In the genomic region with DNA sequence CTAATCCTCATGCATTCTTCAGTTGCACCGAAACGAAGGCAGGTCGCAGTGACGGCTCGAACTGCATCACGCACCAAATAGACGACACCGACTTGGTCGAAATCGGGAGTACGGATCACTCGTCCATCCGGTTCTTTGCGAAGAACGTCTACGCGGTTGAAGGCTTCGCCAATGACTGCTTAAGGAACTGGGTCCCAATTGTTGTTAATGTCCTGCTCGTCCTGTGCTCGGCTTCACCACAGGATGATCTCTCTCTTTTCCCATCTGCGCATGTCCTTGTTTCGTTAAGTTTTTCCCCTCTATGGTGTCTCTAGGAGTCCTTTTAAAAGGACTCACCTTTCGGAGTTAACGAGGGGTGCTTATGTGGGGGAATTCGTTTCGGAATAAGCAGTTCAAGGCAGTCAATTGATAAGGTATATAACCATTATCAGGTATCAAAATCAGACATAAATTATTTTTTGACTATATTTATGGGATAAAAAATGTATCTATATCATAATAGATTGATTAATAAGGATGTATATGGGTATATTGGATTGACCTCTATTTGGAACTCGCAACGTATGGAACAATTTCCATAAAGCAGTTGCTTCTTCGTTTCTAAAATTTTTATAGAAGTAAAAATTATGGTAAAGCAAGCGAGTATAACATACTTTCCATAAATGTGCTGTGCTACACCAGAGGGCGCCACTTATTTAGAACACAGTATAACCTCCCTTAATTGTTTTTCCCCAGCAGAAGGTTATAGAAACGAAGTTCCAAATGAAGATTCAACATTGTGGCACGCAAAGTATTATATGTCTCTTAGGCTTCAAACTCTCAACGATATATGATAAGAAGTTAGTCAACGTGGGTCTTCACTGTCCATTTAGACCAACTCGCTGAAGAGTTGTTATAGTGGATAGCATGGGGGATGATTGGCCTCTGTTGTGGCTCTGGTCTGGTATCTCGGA, we compare ENCODE assay signal across 1 fruit fly cellular context.
A peak's percentile ranks its signal among the peaks of the same experiment; 100 is the strongest.
TF ChIP-seq lines count a peak whose summit lies in the region.

TSS of gene dpr20 (minus strand) at position 186 of the 953 bp plus-strand sequence.

TF ChIP-seq in whole organism, embryonic, 481 proteins besides CTCF, POLR2A, EP300 and RAD21 (continued from another document and continues in another):
- TF ChIP-seq GATAe (GFP tag; conservative IDR thresholded peaks at IDR 0.05; lab: Robert Waterston, UW) (peak; percentile 48), Taf1 (GFP tag; IDR thresholded peaks at IDR 0.05; lab: Robert Waterston, UW) (peak; percentile 79), abd-A (tag; optimal IDR thresholded peaks at IDR 0.05; lab: Kevin White, UChicago) (no peak), CG7928 (GFP tag; optimal IDR thresholded peaks at IDR 0.05; lab: Kevin White, UChicago) (peak; percentile 48), Dip2 (GFP tag; IDR thresholded peaks at IDR 0.05; lab: Robert Waterston, UW) (no peak), CG1832 (GFP tag; optimal IDR thresholded peaks at IDR 0.05; lab: Kevin White, UChicago) (no peak), CG7556 (GFP tag; optimal IDR thresholded peaks at IDR 0.05; lab: Kevin White, UChicago) (peak; percentile 61), CG12659 (GFP tag; optimal IDR thresholded peaks at IDR 0.05; lab: Kevin White, UChicago) (peak; percentile 67), CG10462 (GFP tag; optimal IDR thresholded peaks at IDR 0.05; lab: Kevin White, UChicago) (no peak), fu2 (GFP tag; optimal IDR thresholded peaks at IDR 0.05; lab: Kevin White, UChicago) (peak; percentile 69), D19A (tag; optimal IDR thresholded peaks at IDR 0.05; lab: Kevin White, UChicago) (peak; percentile 50), CG14860 (GFP tag; IDR thresholded peaks at IDR 0.05; lab: Robert Waterston, UW; ENCODE audit: partially characterized antibody) (no peak), gcm2 (GFP tag; optimal IDR thresholded peaks at IDR 0.05; lab: Kevin White, UChicago) (peak; percentile 17), NK7.1 (GFP tag; optimal IDR thresholded peaks at IDR 0.05; lab: Kevin White, UChicago) (peak; percentile 27), D (optimal IDR thresholded peaks at IDR 0.05; lab: Kevin White, UChicago) (no peak), D (GFP tag; optimal IDR thresholded peaks at IDR 0.05; lab: Kevin White, UChicago) (peak; percentile 27), ham (GFP tag; IDR thresholded peaks at IDR 0.05; lab: Robert Waterston, UW) (no peak), pb (GFP tag; optimal IDR thresholded peaks at IDR 0.05; lab: Kevin White, UChicago) (peak; percentile 77), CG10147 (GFP tag; optimal IDR thresholded peaks at IDR 0.05; lab: Kevin White, UChicago) (peak; percentile 62), Dek (tag; optimal IDR thresholded peaks at IDR 0.05; lab: Kevin White, UChicago) (peak; percentile 76), CG16813 (GFP tag; IDR thresholded peaks at IDR 0.05; lab: Robert Waterston, UW; ENCODE audit: partially characterized antibody) (no peak), peb (GFP tag; IDR thresholded peaks at IDR 0.05; lab: Robert Waterston, UW) (peak; percentile 80), Opbp (GFP tag; IDR thresholded peaks at IDR 0.05; lab: Robert Waterston, UW; ENCODE audit: partially characterized antibody) (no peak), CG14014 (GFP tag; IDR thresholded peaks at IDR 0.05; lab: Robert Waterston, UW) (peak; percentile 89), ERR (GFP tag; optimal IDR thresholded peaks at IDR 0.05; lab: Kevin White, UChicago) (peak; percentile 56), Side (GFP tag; optimal IDR thresholded peaks at IDR 0.05; lab: Kevin White, UChicago) (peak; percentile 76), Six4 (GFP tag; optimal IDR thresholded peaks at IDR 0.05; lab: Kevin White, UChicago) (peak; percentile 44), Spps (tag; optimal IDR thresholded peaks at IDR 0.05; lab: Kevin White, UChicago) (no peak), CG2129 (GFP tag; IDR thresholded peaks at IDR 0.05; lab: Robert Waterston, UW; ENCODE audit: partially characterized antibody) (no peak), aop (GFP tag; IDR thresholded peaks at IDR 0.05; lab: Robert Waterston, UW) (peak; percentile 60; the same call in 1 of the 2 replicates), CG10959 (GFP tag; IDR thresholded peaks at IDR 0.05; lab: Robert Waterston, UW) (peak; percentile 36), CG17912 (GFP tag; optimal IDR thresholded peaks at IDR 0.05; lab: Kevin White, UChicago) (peak; percentile 8), org-1 (GFP tag; optimal IDR thresholded peaks at IDR 0.05; lab: Kevin White, UChicago) (peak; percentile 49), pum (GFP tag; optimal IDR thresholded peaks at IDR 0.05; lab: Kevin White, UChicago) (peak; percentile 55), h (optimal IDR thresholded peaks at IDR 0.05; lab: Kevin White, UChicago) (no peak), Hr78 (GFP tag; optimal IDR thresholded peaks at IDR 0.05; lab: Kevin White, UChicago) (no peak), MTF-1 (GFP tag; optimal IDR thresholded peaks at IDR 0.05; lab: Kevin White, UChicago; ENCODE audit: borderline replicate concordance) (peak; percentile 38), Bgb (GFP tag; IDR thresholded peaks at IDR 0.05; lab: Robert Waterston, UW; ENCODE audit: partially characterized antibody) (no peak), Xrp1 (GFP tag; IDR thresholded peaks at IDR 0.05; lab: Robert Waterston, UW) (peak; percentile 87), CG16863 (GFP tag; optimal IDR thresholded peaks at IDR 0.05; lab: Kevin White, UChicago) (peak; percentile 59), CG12391 (tag; optimal IDR thresholded peaks at IDR 0.05; lab: Kevin White, UChicago) (peak; percentile 72), gsb (GFP tag; IDR thresholded peaks at IDR 0.05; lab: Robert Waterston, UW) (peak; percentile 83), CG10274 (GFP tag; optimal IDR thresholded peaks at IDR 0.05; lab: Kevin White, UChicago) (peak; percentile 41), CG2712 (tag; optimal IDR thresholded peaks at IDR 0.05; lab: Kevin White, UChicago) (peak; percentile 60), CG30403 (GFP tag; optimal IDR thresholded peaks at IDR 0.05; lab: Kevin White, UChicago) (peak; percentile 65), gsb-n (tag; optimal IDR thresholded peaks at IDR 0.05; lab: Kevin White, UChicago) (peak; percentile 15), NFAT (GFP tag; IDR thresholded peaks at IDR 0.05; lab: Robert Waterston, UW) (peak; percentile 94), lmd (GFP tag; IDR thresholded peaks at IDR 0.05; lab: Robert Waterston, UW) (peak; percentile 91), ap (GFP tag; IDR thresholded peaks at IDR 0.05; lab: Robert Waterston, UW) (peak; percentile 76), dan (GFP tag; IDR thresholded peaks at IDR 0.05; lab: Robert Waterston, UW) (peak; percentile 64), trh (GFP tag; optimal IDR thresholded peaks at IDR 0.05; lab: Kevin White, UChicago) (no peak), dmrt11E (tag; optimal IDR thresholded peaks at IDR 0.05; lab: Kevin White, UChicago) (peak; percentile 43), p53 (GFP tag; optimal IDR thresholded peaks at IDR 0.05; lab: Kevin White, UChicago) (no peak), CG14965 (GFP tag; optimal IDR thresholded peaks at IDR 0.05; lab: Kevin White, UChicago; ENCODE audit: borderline replicate concordance) (peak; percentile 2), Deaf1 (tag; optimal IDR thresholded peaks at IDR 0.05; lab: Kevin White, UChicago) (peak; percentile 90), tx (GFP tag; optimal IDR thresholded peaks at IDR 0.05; lab: Kevin White, UChicago) (peak; percentile 54), NC2β (GFP tag; optimal IDR thresholded peaks at IDR 0.05; lab: Kevin White, UChicago) (peak; percentile 53), CG2199 (GFP tag; IDR thresholded peaks at IDR 0.05; lab: Robert Waterston, UW) (0 out of 3 replicates have a peak, but pooled peaks have one; percentile 23), mld (GFP tag; IDR thresholded peaks at IDR 0.05; lab: Robert Waterston, UW; ENCODE audit: partially characterized antibody) (no peak), lbe (GFP tag; optimal IDR thresholded peaks at IDR 0.05; lab: Kevin White, UChicago) (no peak), pita (GFP tag; optimal IDR thresholded peaks at IDR 0.05; lab: Kevin White, UChicago) (peak; percentile 35), oc (tag; optimal IDR thresholded peaks at IDR 0.05; lab: Kevin White, UChicago) (peak; percentile 48), CG7987 (GFP tag; optimal IDR thresholded peaks at IDR 0.05; lab: Kevin White, UChicago) (peak; percentile 58), hb (GFP tag; IDR thresholded peaks at IDR 0.05; lab: Robert Waterston, UW; ENCODE audit: partially characterized antibody) (no peak), C15 (GFP tag; IDR thresholded peaks at IDR 0.05; lab: Robert Waterston, UW) (peak; percentile 77; the same call in 2 of the 3 replicates), Dref (GFP tag; IDR thresholded peaks at IDR 0.05; lab: Robert Waterston, UW) (no peak), chm (GFP tag; IDR thresholded peaks at IDR 0.05; lab: Robert Waterston, UW) (peak; percentile 68), wek (GFP tag; optimal IDR thresholded peaks at IDR 0.05; lab: Kevin White, UChicago) (peak; percentile 40), CG31224 (GFP tag; IDR thresholded peaks at IDR 0.05; lab: Robert Waterston, UW) (peak; percentile 63), twi (tag; optimal IDR thresholded peaks at IDR 0.05; lab: Kevin White, UChicago) (peak; percentile 28), Rx (GFP tag; IDR thresholded peaks at IDR 0.05; lab: Robert Waterston, UW) (peak; percentile 85), mirr (GFP tag; optimal IDR thresholded peaks at IDR 0.05; lab: Kevin White, UChicago) (peak; percentile 60), CG4820 (GFP tag; optimal IDR thresholded peaks at IDR 0.05; lab: Kevin White, UChicago) (peak; percentile 59), CG13123 (GFP tag; optimal IDR thresholded peaks at IDR 0.05; lab: Kevin White, UChicago) (no peak), cato (GFP tag; optimal IDR thresholded peaks at IDR 0.05; lab: Kevin White, UChicago; ENCODE audit: borderline replicate concordance) (no peak), CG7357 (GFP tag; IDR thresholded peaks at IDR 0.05; lab: Robert Waterston, UW) (peak; percentile 77), CG11695 (GFP tag; IDR thresholded peaks at IDR 0.05; lab: Robert Waterston, UW) (peak; percentile 84), CG12769 (tag; optimal IDR thresholded peaks at IDR 0.05; lab: Kevin White, UChicago) (peak; percentile 92), CG33557 (GFP tag; optimal IDR thresholded peaks at IDR 0.05; lab: Kevin White, UChicago) (peak; percentile 3), sug (tag; optimal IDR thresholded peaks at IDR 0.05; lab: Kevin White, UChicago) (peak; percentile 64), tup (GFP tag; optimal IDR thresholded peaks at IDR 0.05; lab: Kevin White, UChicago) (peak; percentile 12), ac (GFP tag; optimal IDR thresholded peaks at IDR 0.05; lab: Kevin White, UChicago) (peak; percentile 7), CG12104 (GFP tag; optimal IDR thresholded peaks at IDR 0.05; lab: Kevin White, UChicago) (peak; percentile 8), Hmr (GFP tag; optimal IDR thresholded peaks at IDR 0.05; lab: Kevin White, UChicago) (peak; percentile 74), Sin3A (optimal IDR thresholded peaks at IDR 0.05; lab: Kevin White, UChicago) (no peak), CG11398 (GFP tag; optimal IDR thresholded peaks at IDR 0.05; lab: Kevin White, UChicago) (peak; percentile 8), CG10543 (GFP tag; optimal IDR thresholded peaks at IDR 0.05; lab: Kevin White, UChicago) (peak; percentile 63), CG3281 (GFP tag; optimal IDR thresholded peaks at IDR 0.05; lab: Kevin White, UChicago) (peak; percentile 81), CG10209 (GFP tag; optimal IDR thresholded peaks at IDR 0.05; lab: Kevin White, UChicago) (peak; percentile 73), pfk (GFP tag; optimal IDR thresholded peaks at IDR 0.05; lab: Kevin White, UChicago) (no peak), pnt (GFP tag; optimal IDR thresholded peaks at IDR 0.05; lab: Kevin White, UChicago) (peak; percentile 56), Hr51 (GFP tag; optimal IDR thresholded peaks at IDR 0.05; lab: Kevin White, UChicago) (peak; percentile 49 to 61), slp2 (GFP tag; optimal IDR thresholded peaks at IDR 0.05; lab: Kevin White, UChicago) (peak; percentile 50), CG17568 (GFP tag; optimal IDR thresholded peaks at IDR 0.05; lab: Kevin White, UChicago) (peak; percentile 26), CG16815 (GFP tag; optimal IDR thresholded peaks at IDR 0.05; lab: Kevin White, UChicago) (peak; percentile 64), B-H2 (GFP tag; optimal IDR thresholded peaks at IDR 0.05; lab: Kevin White, UChicago) (peak; percentile 92), CG17328 (GFP tag; IDR thresholded peaks at IDR 0.05; lab: Robert Waterston, UW) (peak; percentile 88), CG6272 (GFP tag; IDR thresholded peaks at IDR 0.05; lab: Robert Waterston, UW) (peak; percentile 84), E2f2 (GFP tag; IDR thresholded peaks at IDR 0.05; lab: Robert Waterston, UW) (peak; percentile 69), HLHmδ (GFP tag; optimal IDR thresholded peaks at IDR 0.05; lab: Kevin White, UChicago) (no peak), pan (optimal IDR thresholded peaks at IDR 0.05; lab: Kevin White, UChicago) (no peak), pan (GFP tag; optimal IDR thresholded peaks at IDR 0.05 in 1 of 2, IDR thresholded peaks at IDR 0.05 in 1 of 2) (peak in 1 of 2 experiments; percentile 93), sima (GFP tag; optimal IDR thresholded peaks at IDR 0.05; lab: Kevin White, UChicago) (no peak), CG3726 (GFP tag; IDR thresholded peaks at IDR 0.05; lab: Robert Waterston, UW) (peak; percentile 63; the same call in 1 of the 3 replicates), sob (GFP tag; IDR thresholded peaks at IDR 0.05; lab: Robert Waterston, UW) (peak; percentile 91), CG1647 (GFP tag; optimal IDR thresholded peaks at IDR 0.05; lab: Kevin White, UChicago) (peak; percentile 28), CG1792 (GFP tag; optimal IDR thresholded peaks at IDR 0.05; lab: Kevin White, UChicago) (peak; percentile 76), Camta (GFP tag; optimal IDR thresholded peaks at IDR 0.05; lab: Kevin White, UChicago) (peak; percentile 65), pzg (GFP tag; optimal IDR thresholded peaks at IDR 0.05; lab: Kevin White, UChicago) (peak; percentile 16), CG1529 (GFP tag; optimal IDR thresholded peaks at IDR 0.05; lab: Kevin White, UChicago) (no peak), NfI (GFP tag; optimal IDR thresholded peaks at IDR 0.05; lab: Kevin White, UChicago) (peak; percentile 85), CrebB (tag; optimal IDR thresholded peaks at IDR 0.05; lab: Kevin White, UChicago) (peak; percentile 52), CG12299 (tag; optimal IDR thresholded peaks at IDR 0.05; lab: Kevin White, UChicago) (peak; percentile 46), CG31388 (GFP tag; optimal IDR thresholded peaks at IDR 0.05; lab: Kevin White, UChicago) (no peak), crol (GFP tag; IDR thresholded peaks at IDR 0.05; lab: Robert Waterston, UW) (0 out of 2 replicates have a peak, but pooled peaks have one; percentile 39), CG18619 (GFP tag; optimal IDR thresholded peaks at IDR 0.05; lab: Kevin White, UChicago) (peak; percentile 66), bab2 (GFP tag; optimal IDR thresholded peaks at IDR 0.05; lab: Kevin White, UChicago) (peak; percentile 72), CG14050 (GFP tag; IDR thresholded peaks at IDR 0.05; lab: Robert Waterston, UW) (peak; percentile 74)
